Worm (Caenorhabditis elegans) whole organism, L1 larva: ENCODE data around the gene lmbr-1.

Experiments used
- C04F5.9 ChIP-seq: sonication (generic microtip); optimal IDR thresholded peaks from 2 replicates; lab custom pipeline; 2016; ENCODE audit warnings: missing genetic modification characterization, missing compliant biosample characterization
- C16A3.4 ChIP-seq: fragments of 150-350 bp; optimal IDR thresholded peaks from 2 replicates; lab custom pipeline; 2014; ENCODE audit warnings: missing biosample characterization, missing genetic modification characterization
- aly-2 ChIP-seq: fragments of 150-350 bp; optimal IDR thresholded peaks from 2 replicates; lab custom pipeline; 2014; ENCODE audit warnings: missing biosample characterization, missing genetic modification characterization
- ama-1 ChIP-seq: fragments of 150-350 bp; optimal IDR thresholded peaks from 2 replicates; lab custom pipeline; 2014
- blmp-1 ChIP-seq: fragments of 150-350 bp; optimal IDR thresholded peaks from 2 replicates; lab custom pipeline; 2014; ENCODE audit warnings: missing biosample characterization, missing genetic modification characterization
- ceh-63 ChIP-seq: fragments of 200-800 bp; sonication (Bioruptor generic); optimal IDR thresholded peaks from 2 replicates; lab custom pipeline; 2018; ENCODE audit warnings: mild to moderate bottlenecking, missing genetic modification characterization, missing compliant biosample characterization
- ceh-8 ChIP-seq: fragments of 200-800 bp; sonication (Bioruptor generic); optimal IDR thresholded peaks from 2 replicates; lab custom pipeline; 2018; ENCODE audit warnings: mild to moderate bottlenecking, missing genetic modification characterization, moderate library complexity, missing compliant biosample characterization
- dpl-1 ChIP-seq, 3 experiments: fragments of 150-350 bp in 2 of 3; sonication (generic microtip) in 1 of 3; optimal IDR thresholded peaks; 2 replicates each; lab custom pipeline; 2014 to 2017; ENCODE audit warnings: missing biosample characterization in 3 of 3, missing genetic modification characterization in 3 of 3, missing genetic modification reagents in 3 of 3
- efl-1 ChIP-seq, 4 experiments: fragments of 150-350 bp; optimal IDR thresholded peaks in 3 of 4; peaks in 1 of 4; 1 replicate in 1 of 4; 2 replicates in 3 of 4; lab custom pipeline; 2014; ENCODE audit warnings: missing biosample characterization in 2 of 4, missing genetic modification characterization in 2 of 4, missing genetic modification reagents in 2 of 4
- efl-3 ChIP-seq: fragments of 200-800 bp; sonication (Bioruptor generic); optimal IDR thresholded peaks from 2 replicates; lab custom pipeline; 2018; ENCODE audit warnings: mild to moderate bottlenecking, missing genetic modification characterization, missing compliant biosample characterization
- egl-13 ChIP-seq: sonication (generic microtip); optimal IDR thresholded peaks from 2 replicates; lab custom pipeline; 2016; ENCODE audit warnings: missing genotype, missing genetic modification reagents, missing genetic modification characterization, missing compliant biosample characterization
- egl-27 ChIP-seq, 2 experiments: fragments of 150-350 bp in 1 of 2; sonication (generic microtip); optimal IDR thresholded peaks; 3 replicates each; lab custom pipeline; 2017 to 2018; ENCODE audit warnings: missing biosample characterization in 2 of 2, missing genetic modification characterization in 2 of 2, missing genetic modification reagents in 2 of 2
- ets-5 ChIP-seq: fragments of 200-800 bp; sonication (Bioruptor generic); IDR thresholded peaks from 2 replicates; pipeline ENCODE4 v1.3.6; 2022; ENCODE audit warnings: missing genetic modification characterization, missing compliant biosample characterization
- fkh-4 ChIP-seq: sonication (generic microtip); optimal IDR thresholded peaks from 2 replicates; lab custom pipeline; 2016; ENCODE audit warnings: missing compliant biosample characterization, missing genetic modification characterization, borderline replicate concordance
- fkh-8 ChIP-seq: sonication (generic microtip); optimal IDR thresholded peaks from 2 replicates; lab custom pipeline; 2016; ENCODE audit warnings: mild to moderate bottlenecking, missing genetic modification characterization, missing compliant biosample characterization
- grh-1 ChIP-seq: fragments of 200-800 bp; sonication (Bioruptor generic); IDR thresholded peaks from 2 replicates; pipeline ENCODE4 v1.3.6; 2022; ENCODE audit warnings: missing genetic modification reagents, missing genetic modification characterization, missing compliant biosample characterization
- hlh-17 ChIP-seq: fragments of 200-800 bp; sonication (Bioruptor generic); optimal IDR thresholded peaks from 2 replicates; lab custom pipeline; 2018; ENCODE audit warnings: missing genetic modification characterization, mild to moderate bottlenecking, missing compliant biosample characterization, moderate library complexity, borderline replicate concordance
- hpl-2 ChIP-seq: fragments of 150-350 bp; optimal IDR thresholded peaks from 2 replicates; lab custom pipeline; 2014; ENCODE audit warnings: missing biosample characterization, missing genetic modification reagents, missing genetic modification characterization
- irx-1 ChIP-seq: sonication (generic microtip); optimal IDR thresholded peaks from 2 replicates; lab custom pipeline; 2016; ENCODE audit warnings: missing genetic modification characterization, missing compliant biosample characterization
- jun-1 ChIP-seq: fragments of 150-350 bp; optimal IDR thresholded peaks from 2 replicates; lab custom pipeline; 2014; ENCODE audit warnings: missing biosample characterization, missing genetic modification reagents, missing genetic modification characterization
- lin-13 ChIP-seq: fragments of 150-350 bp; optimal IDR thresholded peaks from 2 replicates; lab custom pipeline; 2014; ENCODE audit warnings: missing biosample characterization, missing genetic modification reagents, missing genetic modification characterization
- lin-35 ChIP-seq, 2 experiments: fragments of 150-350 bp; optimal IDR thresholded peaks; 2 replicates each; lab custom pipeline; 2014; ENCODE audit warnings: missing biosample characterization in 2 of 2, missing genetic modification characterization in 2 of 2, missing genetic modification reagents in 2 of 2
- lir-3 ChIP-seq: sonication (generic microtip); optimal IDR thresholded peaks from 2 replicates; lab custom pipeline; 2016; ENCODE audit warnings: mild to moderate bottlenecking, missing genetic modification characterization, moderate library complexity, missing compliant biosample characterization; ENCODE audit not compliant: poor library complexity
- lsy-2 ChIP-seq, 2 experiments: fragments of 150-350 bp; optimal IDR thresholded peaks; 2 replicates each; lab custom pipeline; 2014; ENCODE audit warnings: missing biosample characterization in 2 of 2, missing genetic modification characterization in 2 of 2
- mep-1 ChIP-seq: fragments of 150-350 bp; optimal IDR thresholded peaks from 2 replicates; lab custom pipeline; 2014; ENCODE audit warnings: missing biosample characterization, missing genetic modification characterization
- nhr-20 ChIP-seq: sonication (generic microtip); optimal IDR thresholded peaks from 2 replicates; lab custom pipeline; 2016; ENCODE audit warnings: mild to moderate bottlenecking, missing genetic modification characterization, missing compliant biosample characterization
- nhr-237 ChIP-seq: fragments of 150-350 bp; optimal IDR thresholded peaks from 2 replicates; lab custom pipeline; 2014; ENCODE audit warnings: missing biosample characterization, missing genetic modification characterization
- nhr-28 ChIP-seq: fragments of 150-350 bp; optimal IDR thresholded peaks from 2 replicates; lab custom pipeline; 2014; ENCODE audit warnings: missing biosample characterization, missing genetic modification characterization
- nhr-47 ChIP-seq: sonication (generic microtip); optimal IDR thresholded peaks from 2 replicates; lab custom pipeline; 2016; ENCODE audit warnings: mild to moderate bottlenecking, missing genetic modification characterization, moderate library complexity, missing compliant biosample characterization
- nhr-71 ChIP-seq: sonication (generic microtip); optimal IDR thresholded peaks from 2 replicates; lab custom pipeline; 2016; ENCODE audit warnings: mild to moderate bottlenecking, missing genetic modification characterization, moderate library complexity, missing compliant biosample characterization
- nhr-85 ChIP-seq: sonication (generic microtip); peaks from one replicate; lab custom pipeline; 2016; ENCODE audit warnings: missing genetic modification characterization, inconsistent platforms, missing compliant biosample characterization
- pag-3 ChIP-seq: sonication (generic microtip); optimal IDR thresholded peaks from 2 replicates; lab custom pipeline; 2017; ENCODE audit warnings: missing genetic modification characterization, mild to moderate bottlenecking, missing compliant biosample characterization, antibody characterized with exemption, borderline replicate concordance; ENCODE audit not compliant: insufficient read depth
- pax-3 ChIP-seq: fragments of 200-800 bp; sonication (Bioruptor generic); optimal IDR thresholded peaks from 2 replicates; lab custom pipeline; 2018; ENCODE audit warnings: mild to moderate bottlenecking, missing genetic modification characterization, moderate library complexity, missing compliant biosample characterization
- rnt-1 ChIP-seq: sonication (generic microtip); optimal IDR thresholded peaks from 2 replicates; lab custom pipeline; 2016; ENCODE audit warnings: mild to moderate bottlenecking, missing genetic modification characterization, moderate library complexity, missing compliant biosample characterization
- snpc-4 ChIP-seq: fragments of 150-350 bp; optimal IDR thresholded peaks from 2 replicates; lab custom pipeline; 2014; ENCODE audit warnings: missing biosample characterization, missing genetic modification characterization
- swsn-7 ChIP-seq: sonication (generic microtip); optimal IDR thresholded peaks from 2 replicates; lab custom pipeline; 2016; ENCODE audit warnings: missing genetic modification characterization, missing compliant biosample characterization
- tbx-2 ChIP-seq: sonication (generic microtip); optimal IDR thresholded peaks from 2 replicates; lab custom pipeline; 2016; ENCODE audit warnings: missing genetic modification characterization, missing compliant biosample characterization
- unc-130 ChIP-seq: fragments of 150-350 bp; optimal IDR thresholded peaks from 2 replicates; lab custom pipeline; 2017; ENCODE audit warnings: missing biosample characterization, missing genetic modification characterization, inconsistent platforms
- unc-30 ChIP-seq: sonication (generic microtip); optimal IDR thresholded peaks from 2 replicates; lab custom pipeline; 2017; ENCODE audit warnings: missing biosample characterization, missing genetic modification characterization
- unc-62 ChIP-seq: fragments of 150-350 bp; optimal IDR thresholded peaks from 2 replicates; lab custom pipeline; 2014; ENCODE audit warnings: missing biosample characterization, missing genetic modification reagents, missing genetic modification characterization
- unc-86 ChIP-seq: sonication (generic microtip); optimal IDR thresholded peaks from 2 replicates; lab custom pipeline; 2016; ENCODE audit warnings: missing genetic modification characterization, missing compliant biosample characterization
- unc-98 ChIP-seq: fragments of 200-800 bp; sonication (Bioruptor generic); IDR thresholded peaks from 2 replicates; pipeline ENCODE4 v1.3.6; 2022; ENCODE audit warnings: missing genetic modification characterization, missing compliant biosample characterization
- vab-15 ChIP-seq: sonication (generic microtip); optimal IDR thresholded peaks from 2 replicates; lab custom pipeline; 2017; ENCODE audit warnings: missing genotype, mild to moderate bottlenecking, missing genetic modification characterization, missing compliant biosample characterization
- xbp-1 ChIP-seq: sonication (generic microtip); optimal IDR thresholded peaks from 2 replicates; lab custom pipeline; 2016; ENCODE audit warnings: missing genetic modification characterization, missing compliant biosample characterization
- ztf-4 ChIP-seq: fragments of 150-350 bp; optimal IDR thresholded peaks from 2 replicates; lab custom pipeline; 2014; ENCODE audit warnings: missing biosample characterization, missing genetic modification characterization

The lmbr-1 gene

ce11 chrIII:8368619-8369018 is 3.4 kb upstream of the lmbr-1 start, which contains the start of gene R05D3.9:
TSS of gene R05D3.9 (minus strand) at chrIII:8368719.
- TF ChIP-seq blmp-1 (tag; lab: Kevin White, UChicago) = peak; percentile 35
- TF ChIP-seq efl-1 (optimal IDR thresholded peaks at IDR 0.05; lab: Kevin White, UChicago) = no peak
- peak in 1 of 2 experiments; percentile 6 for TF ChIP-seq efl-1 (GFP tag; optimal IDR thresholded peaks at IDR 0.05 in 1 of 2; lab: Kevin White, UChicago)
- peak; percentile 49 for TF ChIP-seq mep-1
- no peak for TF ChIP-seq vab-15
- peak; percentile 46 for TF ChIP-seq nhr-85 (tag; lab: Kevin White, UChicago)
- TF ChIP-seq ceh-63 = no peak
- TF ChIP-seq snpc-4 (tag; lab: Kevin White, UChicago) = no peak
- no peak for TF ChIP-seq irx-1
- no peak for TF ChIP-seq lin-13 (GFP tag; lab: Kevin White, UChicago)
- TF ChIP-seq efl-3 (GFP tag; lab: Kevin White, UChicago) = no peak

- TF ChIP-seq efl-1 (optimal IDR thresholded peaks at IDR 0.05; lab: Kevin White, UChicago) (no peak), efl-1 (GFP tag; optimal IDR thresholded peaks at IDR 0.05 in 1 of 2; lab: Kevin White, UChicago) (peak in 1 of 2 experiments; percentile 17), egl-13 (no peak)
Measured at ce11 chrIII:8369172-8369571, 2.9 kb upstream of the lmbr-1 start.

ce11 chrIII:8370188-8370587 is 1.9 kb upstream of the lmbr-1 start:
- TF ChIP-seq unc-62 (GFP tag; lab: Kevin White, UChicago) (no peak), efl-1 (optimal IDR thresholded peaks at IDR 0.05; lab: Kevin White, UChicago) (peak; percentile 35 to 55), efl-1 (GFP tag; optimal IDR thresholded peaks at IDR 0.05 in 1 of 2; lab: Kevin White, UChicago) (peak; percentile 51 to 60), lin-35 (GFP tag; optimal IDR thresholded peaks at IDR 0.05; lab: Kevin White, UChicago) (peak in 1 of 2 experiments; percentile 4), dpl-1 (GFP tag; optimal IDR thresholded peaks at IDR 0.05; lab: Kevin White, UChicago) (peak in 1 of 3 experiments; percentile 36)

- TF ChIP-seq nhr-47 (tag; lab: Kevin White, UChicago) (no peak), vab-15 (no peak), ceh-8 (GFP tag; lab: Kevin White, UChicago) (no peak), fkh-8 (tag; lab: Kevin White, UChicago) (no peak), unc-30 (tag; lab: Kevin White, UChicago) (no peak), fkh-4 (tag; lab: Kevin White, UChicago) (no peak), hlh-17 (no peak), mep-1 (peak; percentile 16), aly-2 (no peak), pax-3 (tag; lab: Kevin White, UChicago) (no peak), C04F5.9 (tag; lab: Kevin White, UChicago) (no peak), unc-98 (GFP tag; lab: Robert Waterston, UW) (no peak), hpl-2 (no peak), lir-3 (tag; lab: Kevin White, UChicago) (no peak), swsn-7 (no peak), nhr-237 (tag; lab: Kevin White, UChicago) (no peak), jun-1 (no peak), unc-130 (tag; lab: Kevin White, UChicago) (no peak), ets-5 (GFP tag; lab: Robert Waterston, UW) (no peak), lsy-2 (tag; optimal IDR thresholded peaks at IDR 0.05; lab: Kevin White, UChicago) (peak; percentile 7 to 27), egl-27 (tag; optimal IDR thresholded peaks at IDR 0.05; lab: Kevin White, UChicago) (no peak), pag-3 (no peak), ztf-4 (tag; lab: Kevin White, UChicago) (no peak), unc-86 (tag; lab: Kevin White, UChicago) (no peak), tbx-2 (tag; lab: Kevin White, UChicago) (peak; percentile 13), xbp-1 (tag; lab: Kevin White, UChicago) (peak; percentile 23), efl-1 (optimal IDR thresholded peaks at IDR 0.05; lab: Kevin White, UChicago) (peak in 1 of 2 experiments; percentile 20), efl-1 (GFP tag; optimal IDR thresholded peaks at IDR 0.05 in 1 of 2; lab: Kevin White, UChicago) (peak; percentile 8 to 66), nhr-28 (tag; lab: Kevin White, UChicago) (no peak), efl-3 (GFP tag; lab: Kevin White, UChicago) (no peak), snpc-4 (tag; lab: Kevin White, UChicago) (no peak), blmp-1 (tag; lab: Kevin White, UChicago) (peak; percentile 76), ama-1 (lab: Kevin White, UChicago) (no peak), grh-1 (GFP tag; lab: Robert Waterston, UW) (peak; percentile 72), nhr-20 (tag; lab: Kevin White, UChicago) (peak; percentile 53), C16A3.4 (tag; lab: Kevin White, UChicago) (no peak), nhr-71 (tag; lab: Kevin White, UChicago) (peak; percentile 56), rnt-1 (tag; lab: Kevin White, UChicago) (peak; percentile 4)
Measured at ce11 chrIII:8370846-8371257, 1.2 kb upstream of the lmbr-1 start.
